Fruit fly (Drosophila melanogaster): ENCODE measurements around the gene TwdlY.
A peak's percentile ranks its signal among the peaks of the same experiment; 100 is the strongest.

Gene TwdlY

DNA sequence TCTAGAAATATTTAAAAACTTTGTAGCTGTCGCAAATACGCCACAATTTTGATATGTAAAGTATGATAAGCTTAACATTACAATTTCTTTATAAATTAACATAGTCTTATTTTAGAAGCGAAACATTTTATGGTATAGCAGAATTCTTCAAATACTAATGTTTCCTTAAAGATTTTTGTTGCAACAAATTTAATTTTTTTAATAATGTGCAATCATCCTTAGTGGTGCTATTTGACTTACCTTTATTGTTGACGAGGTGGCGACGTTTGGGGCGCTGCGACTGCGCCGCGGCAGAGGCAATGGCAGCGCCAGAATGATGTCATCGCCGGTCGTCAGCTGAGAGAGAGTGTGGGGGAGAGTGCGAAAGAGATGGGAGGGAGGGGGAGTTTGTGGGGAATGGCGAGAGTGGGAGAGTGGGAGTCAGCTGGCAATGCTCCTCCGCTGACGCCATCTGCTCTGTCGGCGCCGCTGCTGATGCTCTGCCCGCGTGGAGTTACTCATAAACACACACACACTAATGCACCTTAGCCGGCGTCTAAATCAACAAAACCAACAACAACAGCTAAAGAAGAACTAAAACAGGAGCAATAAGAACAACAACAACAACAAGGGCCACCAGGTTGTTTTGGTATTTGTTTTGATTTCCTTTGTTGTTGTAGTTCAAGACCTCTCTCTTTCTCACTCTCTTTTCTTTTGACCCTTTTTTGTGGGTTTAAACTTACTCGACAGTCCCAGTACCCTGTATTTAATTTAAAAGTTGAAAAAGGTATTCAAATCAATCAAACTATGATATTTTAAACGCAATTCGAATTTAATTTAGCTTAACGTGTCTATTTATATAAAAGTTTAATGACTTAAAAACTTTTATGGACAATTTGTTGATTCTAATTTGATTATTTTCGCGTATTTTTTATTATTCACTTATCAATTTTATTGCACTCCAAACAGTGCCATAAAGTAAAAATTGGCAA is 11.3 kb upstream of the TwdlY start (continued):
- peak; percentile 73 for TF ChIP-seq CG9437 (GFP tag; optimal IDR thresholded peaks at IDR 0.05)
- peak; percentile 37 for TF ChIP-seq CG12104 (GFP tag; optimal IDR thresholded peaks at IDR 0.05)
- no peak for TF ChIP-seq CG6683 (GFP tag; optimal IDR thresholded peaks at IDR 0.05)
- TF ChIP-seq tin (GFP tag; optimal IDR thresholded peaks at IDR 0.05), result peak; percentile 27
- peak; percentile 82 for TF ChIP-seq lmd (GFP tag; IDR thresholded peaks at IDR 0.05)
- TF ChIP-seq Oaz (GFP tag; IDR thresholded peaks at IDR 0.05), result 0 out of 2 replicates have a peak, but pooled peaks have one; percentile 30
- TF ChIP-seq sd (tag; optimal IDR thresholded peaks at IDR 0.05), result peak; percentile 59
- peak; percentile 84 for TF ChIP-seq CG15269 (tag; optimal IDR thresholded peaks at IDR 0.05)
- TF ChIP-seq CG4707 (GFP tag; optimal IDR thresholded peaks at IDR 0.05), result peak; percentile 54
- TF ChIP-seq Camta (GFP tag; optimal IDR thresholded peaks at IDR 0.05), result peak; percentile 68
- TF ChIP-seq CG34224 (GFP tag; IDR thresholded peaks at IDR 0.05; ENCODE audit: partially characterized antibody), result 0 out of 3 replicates have a peak, but pooled peaks have one; percentile 17
- TF ChIP-seq Ravus (GFP tag; IDR thresholded peaks at IDR 0.05), result peak; percentile 15; the same call in 1 of the 2 replicates
- peak; percentile 71 for TF ChIP-seq dmrt99B (tag; optimal IDR thresholded peaks at IDR 0.05)
- peak; percentile 69 for TF ChIP-seq tgo (GFP tag; IDR thresholded peaks at IDR 0.05)
- no peak for TF ChIP-seq Nf-YA (GFP tag; IDR thresholded peaks at IDR 0.05)
- TF ChIP-seq CG9609 (GFP tag; optimal IDR thresholded peaks at IDR 0.05), result peak; percentile 18
- peak; percentile 30; the same call in 1 of the 2 replicates for TF ChIP-seq Taf1 (GFP tag; IDR thresholded peaks at IDR 0.05)
- no peak for TF ChIP-seq unc-4 (GFP tag; IDR thresholded peaks at IDR 0.05; ENCODE audit: partially characterized antibody)
- no peak for TF ChIP-seq CG11247 (GFP tag; IDR thresholded peaks at IDR 0.05)
- TF ChIP-seq Hr51 (GFP tag; optimal IDR thresholded peaks at IDR 0.05), result peak in 1 of 2 experiments; percentile 89
- peak; percentile 79 for TF ChIP-seq CG17385 (GFP tag; optimal IDR thresholded peaks at IDR 0.05)
- TF ChIP-seq CTCF (GFP tag; optimal IDR thresholded peaks at IDR 0.05), result peak; percentile 48
- no peak for TF ChIP-seq Dip3 (GFP tag; optimal IDR thresholded peaks at IDR 0.05)
- peak; percentile 78 for TF ChIP-seq CG9727 (GFP tag; optimal IDR thresholded peaks at IDR 0.05)
- TF ChIP-seq Dip2 (GFP tag; IDR thresholded peaks at IDR 0.05), result no peak
- TF ChIP-seq lola (GFP tag; optimal IDR thresholded peaks at IDR 0.05), result peak in 1 of 3 experiments; percentile 71
- TF ChIP-seq CG11695 (GFP tag; IDR thresholded peaks at IDR 0.05), result peak; percentile 81
- peak; percentile 95 for TF ChIP-seq CG4360 (GFP tag; IDR thresholded peaks at IDR 0.05)
- TF ChIP-seq gsb (GFP tag; IDR thresholded peaks at IDR 0.05), result 0 out of 2 replicates have a peak, but pooled peaks have one; percentile 27
- peak; percentile 19 for TF ChIP-seq Bdp1 (GFP tag; optimal IDR thresholded peaks at IDR 0.05)
- TF ChIP-seq CG8359 (GFP tag; optimal IDR thresholded peaks at IDR 0.05; ENCODE audit: borderline replicate concordance), result no peak
- peak; percentile 58 for TF ChIP-seq Fer3 (tag; optimal IDR thresholded peaks at IDR 0.05)
- TF ChIP-seq emc (GFP tag; optimal IDR thresholded peaks at IDR 0.05), result no peak
- peak; percentile 67; the same call in 2 of the 3 replicates for TF ChIP-seq CG34422 (GFP tag; IDR thresholded peaks at IDR 0.05)
- TF ChIP-seq cwo (GFP tag; optimal IDR thresholded peaks at IDR 0.05), result peak; percentile 24
- TF ChIP-seq Poxn (GFP tag; IDR thresholded peaks at IDR 0.05), result peak; percentile 36; the same call in 1 of the 2 replicates
- peak; percentile 32 for TF ChIP-seq Asciz (GFP tag; optimal IDR thresholded peaks at IDR 0.05)
- no peak for TF ChIP-seq CG17802 (tag; optimal IDR thresholded peaks at IDR 0.05)
- TF ChIP-seq Ets65A (GFP tag), result no peak
- TF ChIP-seq nau (GFP tag; optimal IDR thresholded peaks at IDR 0.05), result peak; percentile 12
- peak; percentile 35 for TF ChIP-seq disco-r (GFP tag; optimal IDR thresholded peaks at IDR 0.05)
- peak; percentile 27 for TF ChIP-seq Atf3 (GFP tag; optimal IDR thresholded peaks at IDR 0.05)
- TF ChIP-seq Awh (GFP tag; IDR thresholded peaks at IDR 0.05), result peak; percentile 55
- peak; percentile 12; the same call in 1 of the 4 replicates for TF ChIP-seq Gug (GFP tag; IDR thresholded peaks at IDR 0.05)
- no peak for TF ChIP-seq Dll (GFP tag; IDR thresholded peaks at IDR 0.05; ENCODE audit: partially characterized antibody)
- peak; percentile 60 for TF ChIP-seq ttk (GFP tag; IDR thresholded peaks at IDR 0.05)
- TF ChIP-seq lbe (GFP tag; optimal IDR thresholded peaks at IDR 0.05), result no peak
- TF ChIP-seq jigr1 (GFP tag; IDR thresholded peaks at IDR 0.05), result no peak

Measured in whole organism, embryonic.